Fruit fly (Drosophila melanogaster) whole organism, embryonic: ENCODE results near the gene CG14893.

ENCODE experiments used
- Asciz ChIP-seq: fragments of 200-800 bp; sonication (Bioruptor generic); optimal IDR thresholded peaks from 2 replicates; lab custom pipeline; 2017; ENCODE audit warnings: missing biosample characterization, mild to moderate bottlenecking, missing genetic modification characterization, missing genetic modification reagents
- Atf-2 ChIP-seq: fragments of 200-800 bp; sonication (Bioruptor generic); optimal IDR thresholded peaks from 2 replicates; lab custom pipeline; 2016; ENCODE audit warnings: missing biosample characterization, missing genetic modification characterization
- Bteb2 ChIP-seq: fragments of 200-800 bp; sonication (Bioruptor generic); optimal IDR thresholded peaks from 2 replicates; lab custom pipeline; 2016; ENCODE audit warnings: missing biosample characterization, missing genetic modification characterization
- CG10274 ChIP-seq: fragments of 200-800 bp; sonication (Bioruptor generic); optimal IDR thresholded peaks from 3 replicates; lab custom pipeline; 2017; ENCODE audit warnings: missing biosample characterization, mild to moderate bottlenecking, missing genetic modification characterization
- CG11093 ChIP-seq: fragments of 200-800 bp; sonication (Bioruptor generic); IDR thresholded peaks from 3 replicates; pipeline ENCODE4 v1.3.6; 2022; ENCODE audit warnings: missing biosample characterization, missing genetic modification characterization
- CG11696 ChIP-seq: fragments of 200-800 bp; sonication (Bioruptor generic); IDR thresholded peaks from 2 replicates; pipeline ENCODE4 v1.3.6; 2022; ENCODE audit warnings: missing biosample characterization, missing genetic modification characterization
- CG14667 ChIP-seq: fragments of 200-800 bp; sonication (Bioruptor generic); IDR thresholded peaks from 2 replicates; pipeline ENCODE4 v1.3.6; 2022; ENCODE audit warnings: missing biosample characterization, missing genetic modification characterization
- CG15011 ChIP-seq: fragments of 200-800 bp; sonication (Bioruptor generic); optimal IDR thresholded peaks from 3 replicates; lab custom pipeline; 2018; ENCODE audit warnings: missing biosample characterization, mild to moderate bottlenecking, missing genetic modification characterization
- CG18262 ChIP-seq: fragments of 200-800 bp; optimal IDR thresholded peaks from 3 replicates; lab custom pipeline; 2019; ENCODE audit warnings: missing biosample characterization, mild to moderate bottlenecking, missing genetic modification characterization, moderate library complexity
- CG1832 ChIP-seq: fragments of 200-800 bp; sonication (Bioruptor generic); optimal IDR thresholded peaks from 2 replicates; lab custom pipeline; 2017; ENCODE audit warnings: missing biosample characterization, mild to moderate bottlenecking, missing genetic modification characterization, inconsistent platforms
- CG18599 ChIP-seq: fragments of 200-800 bp; sonication (Bioruptor generic); optimal IDR thresholded peaks from 3 replicates; lab custom pipeline; 2017; ENCODE audit warnings: missing biosample characterization, missing genetic modification characterization, mild to moderate bottlenecking, moderate library complexity, missing genetic modification reagents
- CG30020 ChIP-seq: fragments of 200-800 bp; optimal IDR thresholded peaks from 2 replicates; lab custom pipeline; 2019; ENCODE audit warnings: missing biosample characterization, mild to moderate bottlenecking, missing genetic modification characterization, moderate library complexity
- CG4282 ChIP-seq: fragments of 200-800 bp; sonication (Bioruptor generic); optimal IDR thresholded peaks from 2 replicates; lab custom pipeline; 2016; ENCODE audit warnings: missing biosample characterization, missing genetic modification characterization
- CG4424 ChIP-seq: fragments of 200-800 bp; sonication (Bioruptor generic); optimal IDR thresholded peaks from 3 replicates; lab custom pipeline; 2016; ENCODE audit warnings: missing biosample characterization, missing genetic modification characterization
- CG4707 ChIP-seq: fragments of 200-800 bp; sonication (Bioruptor generic); optimal IDR thresholded peaks from 2 replicates; lab custom pipeline; 2018; ENCODE audit warnings: missing biosample characterization, mild to moderate bottlenecking, missing genetic modification characterization, moderate library complexity
- CG6175 ChIP-seq: fragments of 200-800 bp; sonication (Bioruptor generic); IDR thresholded peaks from 3 replicates; pipeline ENCODE4 v1.3.6; 2022; ENCODE audit warnings: missing biosample characterization, missing genetic modification characterization
- CG8359 ChIP-seq: fragments of 200-800 bp; sonication (Bioruptor generic); optimal IDR thresholded peaks from 2 replicates; lab custom pipeline; 2017; ENCODE audit warnings: missing biosample characterization, mild to moderate bottlenecking, missing genetic modification characterization, borderline replicate concordance
- CG9817 ChIP-seq: fragments of 200-800 bp; sonication (Bioruptor generic); optimal IDR thresholded peaks from 2 replicates; lab custom pipeline; 2018; ENCODE audit warnings: missing biosample characterization, mild to moderate bottlenecking, missing genetic modification characterization, moderate library complexity
- D19A ChIP-seq: fragments of 200-800 bp; optimal IDR thresholded peaks from 3 replicates; lab custom pipeline; 2019; ENCODE audit warnings: missing biosample characterization, mild to moderate bottlenecking, missing genetic modification characterization, moderate library complexity
- E2f1 ChIP-seq: fragments of 200-800 bp; sonication (Bioruptor generic); IDR thresholded peaks from 2 replicates; pipeline ENCODE4 v1.3.6; 2022; ENCODE audit warnings: missing biosample characterization, missing genetic modification characterization
- Fer3 ChIP-seq: fragments of 200-800 bp; sonication (Bioruptor generic); optimal IDR thresholded peaks from 2 replicates; lab custom pipeline; 2018; ENCODE audit warnings: missing biosample characterization, mild to moderate bottlenecking, missing genetic modification characterization, moderate library complexity
- Gug ChIP-seq: fragments of 200-800 bp; sonication (Bioruptor generic); IDR thresholded peaks from 4 replicates; pipeline ENCODE4 v1.3.6; 2022; ENCODE audit warnings: missing biosample characterization, missing genetic modification characterization
- HLH54F ChIP-seq: fragments of 200-800 bp; sonication (Bioruptor generic); optimal IDR thresholded peaks from 3 replicates; lab custom pipeline; 2016; ENCODE audit warnings: missing biosample characterization, missing genetic modification characterization
- Hey ChIP-seq: fragments of 200-800 bp; sonication (Bioruptor generic); optimal IDR thresholded peaks from 3 replicates; lab custom pipeline; 2018; ENCODE audit warnings: missing biosample characterization, mild to moderate bottlenecking, missing genetic modification characterization
- Hmr ChIP-seq: fragments of 200-800 bp; sonication (Bioruptor generic); optimal IDR thresholded peaks from 3 replicates; lab custom pipeline; 2017; ENCODE audit warnings: mild to moderate bottlenecking, missing biosample characterization, missing genetic modification reagents, missing genetic modification characterization
- Hr51 ChIP-seq, 2 experiments: fragments of 200-800 bp; sonication (Bioruptor generic); optimal IDR thresholded peaks; 2 replicates in 1 of 2; 3 replicates in 1 of 2; lab custom pipeline; 2016 to 2018; ENCODE audit warnings: missing biosample characterization in 2 of 2, missing genetic modification characterization in 2 of 2, mild to moderate bottlenecking in 1 of 2, moderate library complexity in 1 of 2
- Hsf ChIP-seq: fragments of 200-800 bp; sonication (Bioruptor generic); optimal IDR thresholded peaks from 3 replicates; lab custom pipeline; 2016; ENCODE audit warnings: missing biosample characterization, missing genetic modification characterization
- Jarid2 ChIP-seq: fragments of 200-800 bp; sonication (Bioruptor generic); optimal IDR thresholded peaks from 3 replicates; lab custom pipeline; 2017; ENCODE audit warnings: mild to moderate bottlenecking, missing biosample characterization, missing genetic modification reagents, missing genetic modification characterization
- Kr ChIP-seq: fragments of 200-800 bp; sonication (Bioruptor generic); optimal IDR thresholded peaks from 2 replicates; lab custom pipeline; 2017; ENCODE audit warnings: missing biosample characterization, mild to moderate bottlenecking, missing genetic modification characterization
- Optix ChIP-seq: fragments of 200-800 bp; sonication (Bioruptor generic); IDR thresholded peaks from 3 replicates; pipeline ENCODE4 v1.3.6; 2022; ENCODE audit warnings: missing biosample characterization, missing genetic modification characterization
- Side ChIP-seq: fragments of 200-800 bp; sonication (Bioruptor generic); optimal IDR thresholded peaks from 2 replicates; lab custom pipeline; 2016; ENCODE audit warnings: missing biosample characterization, missing genetic modification characterization
- Spps ChIP-seq: fragments of 200-800 bp; sonication (Bioruptor generic); optimal IDR thresholded peaks from 2 replicates; lab custom pipeline; 2018; ENCODE audit warnings: missing biosample characterization, mild to moderate bottlenecking, missing genetic modification characterization
- bab2 ChIP-seq: fragments of 200-800 bp; sonication (Bioruptor generic); optimal IDR thresholded peaks from 2 replicates; lab custom pipeline; 2016; ENCODE audit warnings: missing biosample characterization, missing genetic modification characterization
- en ChIP-seq: fragments of 200-800 bp; sonication (Bioruptor generic); optimal IDR thresholded peaks from 2 replicates; lab custom pipeline; 2016; ENCODE audit warnings: missing biosample characterization, missing genetic modification characterization
- ftz-f1 ChIP-seq: fragments of 200-800 bp; sonication (Bioruptor generic); optimal IDR thresholded peaks from 2 replicates; lab custom pipeline; 2016; ENCODE audit warnings: missing biosample characterization, missing genetic modification characterization
- gce ChIP-seq: fragments of 200-800 bp; sonication (Bioruptor generic); IDR thresholded peaks from 3 replicates; pipeline ENCODE4 v1.3.6; 2022; ENCODE audit warnings: missing biosample characterization, missing genetic modification characterization
- gro ChIP-seq: fragments of 200-800 bp; sonication (Bioruptor generic); optimal IDR thresholded peaks from 2 replicates; lab custom pipeline; 2016; ENCODE audit warnings: missing biosample characterization, missing genetic modification characterization
- inv ChIP-seq: fragments of 200-800 bp; sonication (Bioruptor generic); IDR thresholded peaks from 2 replicates; pipeline ENCODE4 v1.3.6; 2022; ENCODE audit warnings: missing biosample characterization, missing genetic modification characterization; ENCODE audit not compliant: partially characterized antibody
- jing ChIP-seq: fragments of 200-800 bp; sonication (Bioruptor generic); optimal IDR thresholded peaks from 2 replicates; lab custom pipeline; 2018; ENCODE audit warnings: missing biosample characterization, mild to moderate bottlenecking, missing genetic modification characterization
- ken ChIP-seq: fragments of 200-800 bp; sonication (Bioruptor generic); IDR thresholded peaks from 3 replicates; pipeline ENCODE4 v1.3.6; 2022; ENCODE audit warnings: missing biosample characterization, missing genetic modification characterization
- lola ChIP-seq, 3 experiments: fragments of >200 bp in 2 of 3; fragments of 200-800 bp in 1 of 3; sonication (Bioruptor generic) in 1 of 3; optimal IDR thresholded peaks; 2 replicates each; lab custom pipeline; 2017 to 2019; ENCODE audit warnings: missing biosample characterization in 3 of 3, missing genetic modification characterization in 3 of 3, mild to moderate bottlenecking in 1 of 3, moderate library complexity in 1 of 3
- oc ChIP-seq: fragments of 200-800 bp; sonication (Bioruptor generic); optimal IDR thresholded peaks from 2 replicates; lab custom pipeline; 2018; ENCODE audit warnings: missing biosample characterization, mild to moderate bottlenecking, missing genetic modification characterization, moderate library complexity
- otp ChIP-seq: fragments of 200-800 bp; sonication (Bioruptor generic); IDR thresholded peaks from 3 replicates; pipeline ENCODE4, ENCODE4 v1.3.6; 2022; ENCODE audit warnings: missing biosample characterization, missing genetic modification characterization
- pan ChIP-seq, 4 experiments: fragments of >200 bp in 3 of 4; fragments of 200-800 bp in 1 of 4; sonication (Bioruptor generic) in 1 of 4; optimal IDR thresholded peaks in 3 of 4; IDR thresholded peaks in 1 of 4; 2 replicates each; pipeline versions ENCODE4 v1.3.6 to Lab custom; 2017 to 2022; ENCODE audit warnings: missing biosample characterization in 2 of 4, missing genetic modification characterization in 2 of 4, mixed read lengths in 1 of 4
- pros ChIP-seq: fragments of 200-800 bp; sonication (Bioruptor generic); optimal IDR thresholded peaks from 3 replicates; lab custom pipeline; 2019; ENCODE audit warnings: missing biosample characterization, mild to moderate bottlenecking, missing genetic modification characterization, moderate library complexity
- schlank ChIP-seq: fragments of 200-800 bp; sonication (Bioruptor generic); optimal IDR thresholded peaks from 2 replicates; lab custom pipeline; 2018; ENCODE audit warnings: missing biosample characterization, mild to moderate bottlenecking, missing genetic modification characterization
- slbo ChIP-seq: fragments of 200-800 bp; sonication (Bioruptor generic); IDR thresholded peaks from 2 replicates; pipeline ENCODE4 v1.3.6; 2022; ENCODE audit warnings: missing biosample characterization, missing genetic modification characterization
- sob ChIP-seq: fragments of 200-800 bp; sonication (Bioruptor generic); IDR thresholded peaks from 2 replicates; pipeline ENCODE4 v1.3.6; 2022; ENCODE audit warnings: missing biosample characterization, missing genetic modification characterization

Gene CG14893

dm6 chr3R:16646952-16647715 is 26.6 kb downstream of the CG14893 start, which contains the start of the genes CG10324 and CCT3 (continued):
- TF ChIP-seq CG9817 = peak; percentile 80
- TF ChIP-seq oc (tag; lab: Kevin White, UChicago) = no peak
- peak in 2 of 3 experiments; percentile 74 to 89 for TF ChIP-seq lola (GFP tag; optimal IDR thresholded peaks at IDR 0.05; lab: Kevin White, UChicago)
- TF ChIP-seq CG14667 (GFP tag; lab: Robert Waterston, UW) = no peak; the same call in 1 of the 2 replicates
- TF ChIP-seq Kr = no peak
- TF ChIP-seq Hmr (GFP tag; lab: Kevin White, UChicago) = no peak
- no peak for TF ChIP-seq CG8359 (GFP tag; lab: Kevin White, UChicago)
- no peak for TF ChIP-seq CG6175 (GFP tag; lab: Robert Waterston, UW)
- no peak for TF ChIP-seq Spps (tag; lab: Kevin White, UChicago)
- TF ChIP-seq pros (GFP tag; lab: Kevin White, UChicago) = no peak
- TF ChIP-seq CG18262 (tag; lab: Kevin White, UChicago) = peak; percentile 78
- no peak for TF ChIP-seq CG1832 (GFP tag; lab: Kevin White, UChicago)
- TF ChIP-seq otp (GFP tag; lab: Robert Waterston, UW) = no peak
- peak; percentile 46 for TF ChIP-seq HLH54F (GFP tag; lab: Kevin White, UChicago)
- TF ChIP-seq CG10274 (GFP tag; lab: Kevin White, UChicago) = no peak
- peak; percentile 66 for TF ChIP-seq Hsf (GFP tag; lab: Kevin White, UChicago)
- peak; percentile 56 for TF ChIP-seq bab2 (GFP tag; lab: Kevin White, UChicago)
- peak; percentile 62 for TF ChIP-seq D19A
- no peak for TF ChIP-seq CG15011
- TF ChIP-seq ftz-f1 = no peak
- TF ChIP-seq Jarid2 = no peak
- no peak for TF ChIP-seq jing (GFP tag; lab: Kevin White, UChicago)
- peak; percentile 78 for TF ChIP-seq Fer3 (tag; lab: Kevin White, UChicago)
- TF ChIP-seq Bteb2 = peak; percentile 45
- peak; percentile 91 for TF ChIP-seq CG30020 (tag; lab: Kevin White, UChicago)
- no peak for TF ChIP-seq Hr51 (GFP tag; optimal IDR thresholded peaks at IDR 0.05; lab: Kevin White, UChicago)
- peak; percentile 19; the same call in 1 of the 2 replicates for TF ChIP-seq E2f1
- TF ChIP-seq Hey (tag; lab: Kevin White, UChicago) = no peak
- TF ChIP-seq slbo (GFP tag; lab: Robert Waterston, UW) = peak; percentile 72
- TF ChIP-seq gce (GFP tag; lab: Robert Waterston, UW) = no peak
- TF ChIP-seq CG4282 (GFP tag; lab: Kevin White, UChicago) = no peak
- TF ChIP-seq schlank (tag; lab: Kevin White, UChicago) = peak; percentile 8
- peak; percentile 26 for TF ChIP-seq Atf-2 (GFP tag; lab: Kevin White, UChicago)
- TF ChIP-seq Gug (GFP tag; lab: Robert Waterston, UW) = no peak
- TF ChIP-seq CG4424 (GFP tag; lab: Kevin White, UChicago) = peak; percentile 68
- peak; percentile 74; the same call in 2 of the 3 replicates for TF ChIP-seq ken (GFP tag; lab: Robert Waterston, UW)
- TF ChIP-seq Asciz (GFP tag; lab: Kevin White, UChicago) = no peak
- no peak for TF ChIP-seq Optix (GFP tag; lab: Robert Waterston, UW)
- TF ChIP-seq Side (GFP tag; lab: Kevin White, UChicago) = peak; percentile 11
- TF ChIP-seq CG11093 (GFP tag; lab: Robert Waterston, UW) = no peak
- no peak for TF ChIP-seq CG18599
- peak; percentile 34; the same call in 1 of the 2 replicates for TF ChIP-seq sob (GFP tag; lab: Robert Waterston, UW)
- TF ChIP-seq CG11696 = no peak
- TF ChIP-seq pan (optimal IDR thresholded peaks at IDR 0.05; lab: Kevin White, UChicago) = no peak
- TF ChIP-seq pan (GFP tag; optimal IDR thresholded peaks at IDR 0.05 in 1 of 2, IDR thresholded peaks at IDR 0.05 in 1 of 2) = peak in 1 of 2 experiments; percentile 72
- TF ChIP-seq en (GFP tag; lab: Kevin White, UChicago) = no peak
- TF ChIP-seq CG4707 (GFP tag; lab: Kevin White, UChicago) = no peak
- no peak for TF ChIP-seq gro (GFP tag; lab: Kevin White, UChicago)
- peak; percentile 56 for TF ChIP-seq inv (GFP tag; lab: Robert Waterston, UW)
